Worm (Caenorhabditis elegans) whole organism, midembryonic: ENCODE results near the gene T03G6.3.

Experiments
- med-1 ChIP-seq: sonication (generic microtip); optimal IDR thresholded peaks from 2 replicates; lab custom pipeline; 2017; ENCODE audit warnings: missing genetic modification characterization, mild to moderate bottlenecking, missing compliant biosample characterization, antibody characterized with exemption, missing genetic modification reagents; ENCODE audit not compliant: insufficient read depth
- ztf-29 ChIP-seq: fragments of 200-800 bp; sonication (Bioruptor generic); IDR thresholded peaks from 2 replicates; pipeline ENCODE4 v1.3.6; 2022; ENCODE audit warnings: missing genetic modification reagents, missing genetic modification characterization, missing compliant biosample characterization

DNA sequence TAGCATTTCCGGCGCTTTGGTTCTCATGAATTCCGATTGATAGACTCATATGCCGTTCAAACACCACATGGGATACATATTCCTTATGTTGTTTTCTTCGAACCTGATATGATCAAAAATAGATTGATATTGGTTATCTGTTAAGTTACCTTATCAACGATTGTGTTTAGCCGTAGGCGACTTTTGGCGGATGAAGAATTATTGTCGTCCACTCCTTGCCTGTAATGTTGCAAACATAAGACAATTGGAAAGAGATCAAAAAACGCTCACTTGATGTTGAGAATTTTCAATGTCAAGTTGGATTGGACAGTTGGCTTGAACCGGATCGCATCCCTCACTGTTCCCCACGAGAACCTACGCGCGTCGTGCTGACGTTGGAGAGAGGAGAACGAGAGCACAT is 47.8 kb downstream of the T03G6.3 start:
- TF ChIP-seq ztf-29 (no peak), med-1 (GFP tag; lab: Kevin White, UChicago) (no peak)
